Worm (Caenorhabditis elegans) whole organism, L4 larva: ENCODE measurements around the gene sre-14.

ENCODE experiments used
- D1046.2 ChIP-seq: fragments of 200-800 bp; sonication (Bioruptor generic); IDR thresholded peaks from 2 replicates; pipeline ENCODE4 v1.3.6; 2022; ENCODE audit warnings: missing genetic modification characterization, missing compliant biosample characterization
- R02D3.7 ChIP-seq: fragments of 150-350 bp; sonication (generic microtip); optimal IDR thresholded peaks from 3 replicates; lab custom pipeline; 2014; ENCODE audit warnings: missing biosample characterization, missing genetic modification characterization
- ZK546.5 ChIP-seq, 2 experiments: sonication (generic microtip); optimal IDR thresholded peaks; 2 replicates each; lab custom pipeline; 2017; ENCODE audit warnings: missing biosample characterization in 2 of 2, missing genetic modification characterization in 2 of 2
- aha-1 ChIP-seq: fragments of 150-350 bp; peaks from one replicate; lab custom pipeline; 2014; ENCODE audit warnings: missing biosample characterization, missing genetic modification characterization
- ama-1 ChIP-seq: fragments of 150-350 bp; optimal IDR thresholded peaks from 2 replicates; lab custom pipeline; 2014; ENCODE audit warnings: inconsistent platforms, mixed read lengths
- ceh-28 ChIP-seq: fragments of 150-350 bp; optimal IDR thresholded peaks from 2 replicates; lab custom pipeline; 2014; ENCODE audit warnings: missing biosample characterization, missing genetic modification reagents, missing genetic modification characterization
- ceh-32 ChIP-seq: sonication (generic microtip); optimal IDR thresholded peaks from 2 replicates; lab custom pipeline; 2016; ENCODE audit warnings: mild to moderate bottlenecking, missing genetic modification characterization, missing compliant biosample characterization; ENCODE audit not compliant: poor library complexity
- ctbp-1 ChIP-seq: fragments of 200-800 bp; sonication (Bioruptor generic); IDR thresholded peaks from 2 replicates; pipeline ENCODE4 v1.3.6; 2022; ENCODE audit warnings: missing genetic modification reagents, missing genetic modification characterization, missing compliant biosample characterization
- daf-19 ChIP-seq: fragments of 200-800 bp; sonication (Bioruptor generic); conservative IDR thresholded peaks from 2 replicates; pipeline ENCODE4 v1.3.6; 2022; ENCODE audit warnings: missing genetic modification characterization, missing compliant biosample characterization
- dmd-6 ChIP-seq: fragments of 200-800 bp; sonication (Bioruptor generic); IDR thresholded peaks from 2 replicates; pipeline ENCODE4 v1.3.6; 2022; ENCODE audit warnings: missing genetic modification reagents, missing genetic modification characterization, missing compliant biosample characterization
- dpl-1 ChIP-seq: fragments of 150-350 bp; optimal IDR thresholded peaks from 2 replicates; lab custom pipeline; 2014; ENCODE audit warnings: missing biosample characterization, missing genetic modification reagents, missing genetic modification characterization
- egl-27 ChIP-seq: sonication (generic microtip); optimal IDR thresholded peaks from 3 replicates; lab custom pipeline; 2017; ENCODE audit warnings: missing biosample characterization, missing genetic modification reagents, missing genetic modification characterization
- egl-43 ChIP-seq: fragments of 200-800 bp; sonication (Bioruptor generic); IDR thresholded peaks from 2 replicates; pipeline ENCODE4 v1.3.6; 2022; ENCODE audit warnings: missing genetic modification reagents, missing genetic modification characterization, missing compliant biosample characterization
- fos-1 ChIP-seq: fragments of 150-350 bp; optimal IDR thresholded peaks from 2 replicates; lab custom pipeline; 2014; ENCODE audit warnings: missing biosample characterization, missing genetic modification characterization
- hif-1 ChIP-seq, 2 experiments: sonication (generic microtip); optimal IDR thresholded peaks; 2 replicates each; lab custom pipeline; 2016 to 2017; ENCODE audit warnings: missing compliant biosample characterization in 2 of 2, missing genetic modification characterization in 2 of 2, missing genetic modification reagents in 2 of 2, missing genotype in 2 of 2, mild to moderate bottlenecking in 1 of 2
- hmg-1.1 ChIP-seq: fragments of 200-800 bp; sonication (Bioruptor generic); IDR thresholded peaks from 2 replicates; pipeline ENCODE4 v1.3.6; 2022; ENCODE audit warnings: missing genetic modification reagents, missing genetic modification characterization, missing compliant biosample characterization
- lim-7 ChIP-seq: fragments of 200-800 bp; sonication (Bioruptor generic); IDR thresholded peaks from 2 replicates; pipeline ENCODE4 v1.3.6; 2022; ENCODE audit warnings: missing genetic modification characterization, missing compliant biosample characterization
- lin-13 ChIP-seq: fragments of 150-350 bp; optimal IDR thresholded peaks from 2 replicates; lab custom pipeline; 2014; ENCODE audit warnings: missing biosample characterization, missing genetic modification reagents, missing genetic modification characterization
- lin-38 ChIP-seq: fragments of 200-800 bp; sonication (Bioruptor generic); IDR thresholded peaks from 2 replicates; pipeline ENCODE4 v1.3.6; 2022; ENCODE audit warnings: missing genetic modification reagents, missing genetic modification characterization, missing compliant biosample characterization
- lin-39 ChIP-seq: fragments of 150-350 bp; optimal IDR thresholded peaks from 2 replicates; lab custom pipeline; 2014; ENCODE audit warnings: missing biosample characterization, missing genetic modification reagents, missing genetic modification characterization
- lir-3 ChIP-seq: sonication (generic microtip); optimal IDR thresholded peaks from 2 replicates; lab custom pipeline; 2016; ENCODE audit warnings: mild to moderate bottlenecking, missing genetic modification characterization, missing compliant biosample characterization
- madf-5 ChIP-seq, 2 experiments: fragments of 200-800 bp; sonication (Bioruptor generic); IDR thresholded peaks; 2 replicates each; pipeline ENCODE4 v1.3.6; 2022; ENCODE audit warnings: missing compliant biosample characterization in 2 of 2, missing genetic modification characterization in 2 of 2
- mdl-1 ChIP-seq, 2 experiments: fragments of 150-350 bp in 1 of 2; sonication (generic microtip) in 1 of 2; optimal IDR thresholded peaks; 2 replicates each; lab custom pipeline; 2014 to 2017; ENCODE audit warnings: missing biosample characterization in 2 of 2, missing genetic modification characterization in 2 of 2
- mdt-29 ChIP-seq: fragments of 200-800 bp; sonication (Bioruptor generic); IDR thresholded peaks from 2 replicates; pipeline ENCODE4 v1.3.6; 2022; ENCODE audit warnings: missing genetic modification reagents, missing genetic modification characterization, missing compliant biosample characterization
- mep-1 ChIP-seq: fragments of 150-350 bp; sonication (generic microtip); optimal IDR thresholded peaks from 3 replicates; lab custom pipeline; 2014; ENCODE audit warnings: missing biosample characterization, missing genetic modification characterization
- mes-2 ChIP-seq: sonication (generic microtip); optimal IDR thresholded peaks from 2 replicates; lab custom pipeline; 2016; ENCODE audit warnings: missing genotype, mild to moderate bottlenecking, missing genetic modification characterization, missing compliant biosample characterization; ENCODE audit not compliant: poor library complexity, severe bottlenecking
- mxl-2 ChIP-seq: fragments of 200-800 bp; sonication (Bioruptor generic); conservative IDR thresholded peaks from 2 replicates; pipeline ENCODE4 v1.3.6; 2022; ENCODE audit warnings: missing genetic modification reagents, missing genetic modification characterization, missing compliant biosample characterization
- mxl-3 ChIP-seq: fragments of 200-800 bp; sonication (Bioruptor generic); optimal IDR thresholded peaks from 2 replicates; lab custom pipeline; 2018; ENCODE audit warnings: mild to moderate bottlenecking, missing genetic modification characterization, missing compliant biosample characterization
- nhr-102 ChIP-seq: sonication (generic microtip); optimal IDR thresholded peaks from 2 replicates; lab custom pipeline; 2016; ENCODE audit warnings: mild to moderate bottlenecking, missing genetic modification characterization, moderate library complexity, missing compliant biosample characterization
- nhr-25 ChIP-seq: sonication (generic microtip); optimal IDR thresholded peaks from 2 replicates; lab custom pipeline; 2017; ENCODE audit warnings: missing genetic modification characterization, mild to moderate bottlenecking, missing compliant biosample characterization, antibody characterized with exemption, moderate library complexity, borderline replicate concordance; ENCODE audit not compliant: insufficient read depth
- nhr-42 ChIP-seq: fragments of 200-800 bp; sonication (Bioruptor generic); IDR thresholded peaks from 2 replicates; pipeline ENCODE4 v1.3.6; 2022; ENCODE audit warnings: missing genetic modification characterization, missing compliant biosample characterization
- nhr-48 ChIP-seq: sonication (generic microtip); optimal IDR thresholded peaks from 2 replicates; lab custom pipeline; 2016; ENCODE audit warnings: mild to moderate bottlenecking, missing genetic modification characterization, missing compliant biosample characterization
- nhr-6 ChIP-seq: fragments of 150-350 bp; optimal IDR thresholded peaks from 2 replicates; lab custom pipeline; 2014; ENCODE audit warnings: missing biosample characterization, missing genetic modification characterization
- nhr-77 ChIP-seq: fragments of 150-350 bp; optimal IDR thresholded peaks from 2 replicates; lab custom pipeline; 2014; ENCODE audit warnings: missing biosample characterization, missing genetic modification characterization
- pha-4 ChIP-seq, 2 experiments: fragments of 150-350 bp in 1 of 2; fragments of 200-800 bp in 1 of 2; sonication (Bioruptor generic) in 1 of 2; IDR thresholded peaks in 1 of 2; optimal IDR thresholded peaks in 1 of 2; 2 replicates each; pipeline versions ENCODE4 v1.3.6 to Lab custom; 2014 to 2022; ENCODE audit warnings: missing genetic modification characterization in 2 of 2, missing genetic modification reagents in 2 of 2, missing biosample characterization in 1 of 2, missing compliant biosample characterization in 1 of 2
- pqm-1 ChIP-seq: sonication (generic microtip); optimal IDR thresholded peaks from 2 replicates; lab custom pipeline; 2017; ENCODE audit warnings: missing biosample characterization, missing genetic modification characterization
- rbr-2 ChIP-seq: sonication (generic microtip); optimal IDR thresholded peaks from 2 replicates; lab custom pipeline; 2016; ENCODE audit warnings: missing genotype, missing genetic modification characterization, missing compliant biosample characterization
- skn-1 ChIP-seq: fragments of 150-350 bp; optimal IDR thresholded peaks from 2 replicates; lab custom pipeline; 2014; ENCODE audit warnings: missing biosample characterization, missing genetic modification characterization
- spr-1 ChIP-seq: sonication (generic microtip); optimal IDR thresholded peaks from 2 replicates; lab custom pipeline; 2016; ENCODE audit warnings: mild to moderate bottlenecking, missing genetic modification characterization, missing compliant biosample characterization
- unc-130 ChIP-seq: sonication (generic microtip); optimal IDR thresholded peaks from 2 replicates; lab custom pipeline; 2016; ENCODE audit warnings: missing genetic modification reagents, missing genetic modification characterization, missing compliant biosample characterization
- unc-62 ChIP-seq, 3 experiments: fragments of 150-350 bp in 1 of 3; sonication (generic microtip); optimal IDR thresholded peaks in 2 of 3; peaks in 1 of 3; 1 replicate in 1 of 3; 2 replicates in 2 of 3; lab custom pipeline; 2014 to 2017; ENCODE audit warnings: missing biosample characterization in 3 of 3, missing genetic modification characterization in 3 of 3, missing genetic modification reagents in 3 of 3, missing genotype in 1 of 3
- zag-1 ChIP-seq: fragments of 150-350 bp; optimal IDR thresholded peaks from 2 replicates; lab custom pipeline; 2014; ENCODE audit warnings: missing biosample characterization, missing genetic modification characterization

Gene sre-14

DNA sequence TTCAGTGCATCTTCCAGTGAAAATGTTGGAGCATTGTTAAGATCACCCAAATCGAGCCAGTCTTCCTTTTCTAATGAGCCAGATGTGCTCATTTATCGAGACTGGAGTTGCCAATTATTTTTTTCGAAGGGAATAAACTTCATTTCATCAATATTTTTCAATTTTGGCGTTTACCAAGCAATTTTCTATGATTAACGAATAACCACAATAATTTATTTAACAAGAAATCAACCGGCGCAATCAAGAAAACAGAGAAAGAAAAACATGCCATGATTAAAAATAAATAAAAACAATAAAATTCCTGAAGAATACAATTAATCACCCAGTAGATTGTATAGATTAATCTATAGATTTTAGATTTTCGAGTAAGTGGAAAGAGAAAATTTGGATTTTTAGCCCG, 14.6 kb upstream of the sre-14 start, which contains the start of gene vps-8:
vps-8 (minus strand) TSS at position 101 of the 400 bp plus-strand sequence.
- no peak for TF ChIP-seq egl-27
- no peak for TF ChIP-seq ctbp-1 (GFP tag; lab: Robert Waterston, UW)
- no peak for TF ChIP-seq nhr-48 (tag; lab: Kevin White, UChicago)
- no peak for TF ChIP-seq unc-130 (GFP tag; lab: Kevin White, UChicago)
- TF ChIP-seq spr-1 (tag; lab: Kevin White, UChicago) = no peak
- TF ChIP-seq nhr-102 (tag; lab: Kevin White, UChicago) = no peak
- TF ChIP-seq nhr-6 (tag; lab: Kevin White, UChicago) = no peak
- TF ChIP-seq nhr-25 (tag; lab: Kevin White, UChicago) = no peak
- no peak for TF ChIP-seq ceh-28 (tag; lab: Kevin White, UChicago)
- no peak for TF ChIP-seq R02D3.7 (tag; lab: Kevin White, UChicago)
- no peak for TF ChIP-seq lin-38
- no peak for TF ChIP-seq pqm-1 (tag; lab: Kevin White, UChicago)
- no peak for TF ChIP-seq daf-19 (GFP tag; lab: Robert Waterston, UW)
- no peak for TF ChIP-seq mxl-2 (GFP tag; lab: Robert Waterston, UW)

DNA sequence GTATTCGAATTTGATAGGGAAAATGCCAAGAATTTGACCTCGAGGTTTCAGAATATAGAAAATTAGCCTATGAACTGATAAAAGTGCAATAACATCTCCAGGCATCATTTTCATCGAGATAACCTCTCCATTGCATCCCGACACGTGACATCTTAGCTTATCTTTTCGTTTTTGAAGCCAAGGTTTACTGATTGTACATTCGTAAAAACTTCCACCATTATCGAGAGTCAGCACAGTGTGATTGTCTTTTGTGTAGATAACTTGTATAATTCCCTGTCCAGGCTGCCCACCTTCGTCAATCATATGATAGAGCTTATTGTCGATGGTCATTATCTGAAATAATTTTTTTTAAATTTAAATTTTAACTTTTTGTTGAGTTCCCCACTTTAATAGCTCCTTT, 13.1 kb upstream of the sre-14 start:
- TF ChIP-seq lin-13 (GFP tag; lab: Kevin White, UChicago) = no peak
- no peak for TF ChIP-seq skn-1 (tag; lab: Kevin White, UChicago)

DNA sequence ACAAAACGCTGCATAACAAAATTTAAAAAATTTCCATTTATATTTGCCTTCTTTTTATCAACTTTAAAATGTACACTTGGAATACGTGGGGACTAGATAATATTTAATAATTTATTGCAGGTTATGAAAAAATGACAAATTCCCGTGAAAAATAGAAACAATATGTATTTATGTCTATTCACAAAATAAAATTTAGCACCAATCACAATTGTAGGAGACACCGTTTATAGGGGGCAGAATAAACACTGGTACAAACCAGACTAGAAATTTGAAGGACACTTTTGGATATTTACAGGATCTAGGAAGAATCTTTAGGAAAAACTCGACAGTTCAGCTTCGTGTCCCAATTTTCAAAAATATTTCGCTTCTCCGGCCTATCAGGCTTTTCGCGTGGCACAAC, 9.1 kb upstream of the sre-14 start, which contains the start of gene C42C1.3:
C42C1.3 (minus strand) TSS at position 101 of the 400 bp plus-strand sequence.
- no peak for TF ChIP-seq ceh-32 (tag; lab: Kevin White, UChicago)
- TF ChIP-seq unc-62 (GFP tag; optimal IDR thresholded peaks at IDR 0.05 in 1 of 2; lab: Kevin White, UChicago) = no peak
- no peak for TF ChIP-seq unc-62 (tag; optimal IDR thresholded peaks at IDR 0.05; lab: Kevin White, UChicago)
- TF ChIP-seq mdt-29 (GFP tag; lab: Robert Waterston, UW) = no peak
- TF ChIP-seq aha-1 (tag; lab: Kevin White, UChicago) = peak; percentile 9
- TF ChIP-seq, all 104 proteins: peak for 1

DNA sequence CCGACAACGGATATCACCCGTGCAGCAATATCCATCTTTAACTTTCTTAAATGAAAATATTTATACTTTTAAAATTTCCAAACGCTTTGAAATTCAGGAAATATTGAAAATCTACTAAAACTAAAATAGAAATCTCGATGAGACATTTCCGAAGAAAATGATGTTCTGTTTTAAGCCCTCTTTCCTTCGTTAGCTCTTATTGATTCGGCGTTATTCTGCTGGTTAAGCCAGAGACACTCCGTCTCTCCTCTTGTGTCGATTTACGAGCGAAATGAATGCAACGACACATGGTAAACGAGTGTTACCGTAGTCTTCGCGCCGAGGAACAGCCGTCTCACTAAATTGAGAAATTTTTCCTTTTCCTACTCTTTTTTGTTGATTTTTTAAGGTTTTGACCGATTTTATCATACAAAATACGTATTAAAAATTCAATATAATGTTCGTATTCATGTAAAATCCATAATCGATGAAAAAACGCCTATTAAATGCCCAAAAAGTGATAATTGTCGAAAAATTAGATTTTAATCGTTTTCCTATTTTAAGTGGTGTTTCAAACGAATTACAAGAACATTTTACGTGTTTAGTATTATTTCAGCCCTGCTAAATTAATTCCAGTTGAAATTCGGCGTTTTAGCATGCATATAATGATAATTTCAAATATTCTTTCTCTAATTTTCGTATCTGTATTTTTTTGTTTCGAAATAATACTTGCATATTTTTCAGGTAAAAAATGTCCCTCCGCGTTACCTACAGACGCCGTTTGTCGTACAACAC, 7.2 kb upstream of the sre-14 start, which contains the start of the genes ppm-1.H and rpl-34:
ppm-1.H (minus strand) TSS at position 51 of the 774 bp plus-strand sequence.
rpl-34 (plus strand) TSS at position 724 of the 774 bp plus-strand sequence.
- peak; percentile 94 for TF ChIP-seq D1046.2 (GFP tag; lab: Robert Waterston, UW)
- peak; percentile 2 for TF ChIP-seq unc-130 (GFP tag; lab: Kevin White, UChicago)
- no peak for TF ChIP-seq ZK546.5 (tag; optimal IDR thresholded peaks at IDR 0.05; lab: Kevin White, UChicago)
- peak in 1 of 2 experiments; percentile 43 for TF ChIP-seq mdl-1 (tag; optimal IDR thresholded peaks at IDR 0.05; lab: Kevin White, UChicago)
- TF ChIP-seq mxl-3 (GFP tag; lab: Kevin White, UChicago) = no peak
- TF ChIP-seq hif-1 (tag; optimal IDR thresholded peaks at IDR 0.05; lab: Kevin White, UChicago) = peak in 1 of 2 experiments; percentile 39
- no peak for TF ChIP-seq nhr-102 (tag; lab: Kevin White, UChicago)
- TF ChIP-seq lim-7 = no peak
- peak; percentile 67 for TF ChIP-seq mep-1
- TF ChIP-seq ama-1 = no peak
- no peak for TF ChIP-seq lir-3 (tag; lab: Kevin White, UChicago)
- TF ChIP-seq nhr-77 = peak; percentile 1
- TF ChIP-seq nhr-42 (GFP tag; lab: Robert Waterston, UW) = no peak
- TF ChIP-seq egl-43 (GFP tag; lab: Robert Waterston, UW) = no peak
- no peak for TF ChIP-seq fos-1 (tag; lab: Kevin White, UChicago)
- no peak for TF ChIP-seq pha-4 (GFP tag; IDR thresholded peaks at IDR 0.05; lab: Robert Waterston, UW)
- peak; percentile 48 for TF ChIP-seq pha-4 (tag; optimal IDR thresholded peaks at IDR 0.05; lab: Kevin White, UChicago)
- TF ChIP-seq ctbp-1 (GFP tag; lab: Robert Waterston, UW) = no peak
- TF ChIP-seq dpl-1 (GFP tag; lab: Kevin White, UChicago) = peak; percentile 56
- no peak for TF ChIP-seq zag-1
- no peak for TF ChIP-seq nhr-25 (tag; lab: Kevin White, UChicago)
- TF ChIP-seq lin-39 (tag; lab: Kevin White, UChicago) = no peak
- peak; percentile 54 for TF ChIP-seq rbr-2 (tag; lab: Kevin White, UChicago)
- 0 out of 2 replicates have a peak, but pooled peaks have one; percentile 30 for TF ChIP-seq hmg-1.1 (GFP tag; lab: Robert Waterston, UW)
- TF ChIP-seq mes-2 (tag; lab: Kevin White, UChicago) = peak; percentile 78
- no peak for TF ChIP-seq dmd-6 (GFP tag; lab: Robert Waterston, UW)
- no peak for TF ChIP-seq unc-62 (GFP tag; optimal IDR thresholded peaks at IDR 0.05 in 1 of 2; lab: Kevin White, UChicago)
- TF ChIP-seq unc-62 (tag; optimal IDR thresholded peaks at IDR 0.05; lab: Kevin White, UChicago) = no peak
- TF ChIP-seq madf-5 (GFP tag; IDR thresholded peaks at IDR 0.05; lab: Robert Waterston, UW) = no peak
